Fruit fly (Drosophila melanogaster) whole organism, embryonic: ENCODE results near the gene Trm7-34.

Source experiments
- Abd-B ChIP-seq: fragments of 200-800 bp; sonication (Bioruptor generic); optimal IDR thresholded peaks from 2 replicates; lab custom pipeline; 2018; ENCODE audit warnings: missing biosample characterization, mild to moderate bottlenecking, missing genetic modification characterization, moderate library complexity
- CG10209 ChIP-seq: fragments of 200-800 bp; sonication (Bioruptor generic); optimal IDR thresholded peaks from 3 replicates; lab custom pipeline; 2017; ENCODE audit warnings: missing biosample characterization, mild to moderate bottlenecking, missing genetic modification characterization, missing genetic modification reagents
- CG10431 ChIP-seq: fragments of 200-800 bp; sonication (Bioruptor generic); optimal IDR thresholded peaks from 3 replicates; lab custom pipeline; 2018; ENCODE audit warnings: missing biosample characterization, mild to moderate bottlenecking, missing genetic modification characterization
- CG10462 ChIP-seq: fragments of 200-800 bp; sonication (Bioruptor generic); optimal IDR thresholded peaks from 2 replicates; lab custom pipeline; 2016; ENCODE audit warnings: missing biosample characterization, missing genetic modification characterization
- CG11504 ChIP-seq: fragments of 200-800 bp; sonication (Bioruptor generic); optimal IDR thresholded peaks from 3 replicates; lab custom pipeline; 2019; ENCODE audit warnings: missing biosample characterization, mild to moderate bottlenecking, missing genetic modification characterization, moderate library complexity
- CG11560 ChIP-seq: fragments of 200-800 bp; sonication (Bioruptor generic); IDR thresholded peaks from 3 replicates; pipeline ENCODE4 v1.3.6; 2022; ENCODE audit warnings: missing biosample characterization, missing genetic modification characterization
- CG12391 ChIP-seq: fragments of 200-800 bp; sonication (Bioruptor generic); optimal IDR thresholded peaks from 3 replicates; lab custom pipeline; 2018; ENCODE audit warnings: missing biosample characterization, mild to moderate bottlenecking, missing genetic modification characterization, moderate library complexity
- CG12659 ChIP-seq: fragments of 200-800 bp; sonication (Bioruptor generic); optimal IDR thresholded peaks from 3 replicates; lab custom pipeline; 2017; ENCODE audit warnings: mild to moderate bottlenecking, missing biosample characterization, missing genetic modification reagents, missing genetic modification characterization
- CG13424 ChIP-seq: fragments of 200-800 bp; sonication (Bioruptor generic); optimal IDR thresholded peaks from 2 replicates; lab custom pipeline; 2019; ENCODE audit warnings: missing biosample characterization, mild to moderate bottlenecking, missing genetic modification characterization, moderate library complexity
- CG1529 ChIP-seq: fragments of 200-800 bp; sonication (Bioruptor generic); optimal IDR thresholded peaks from 3 replicates; lab custom pipeline; 2018; ENCODE audit warnings: missing biosample characterization, missing genetic modification characterization
- CG17328 ChIP-seq: fragments of 200-800 bp; sonication (Bioruptor generic); IDR thresholded peaks from 2 replicates; pipeline ENCODE4 v1.3.6; 2022; ENCODE audit warnings: missing biosample characterization, missing genetic modification characterization
- CG17612 ChIP-seq: fragments of 200-800 bp; sonication (Bioruptor generic); IDR thresholded peaks from 2 replicates; pipeline ENCODE4 v1.3.6; 2022; ENCODE audit warnings: missing biosample characterization, missing genetic modification characterization
- CG17802 ChIP-seq: fragments of 200-800 bp; sonication (Bioruptor generic); optimal IDR thresholded peaks from 2 replicates; lab custom pipeline; 2018; ENCODE audit warnings: missing biosample characterization, mild to moderate bottlenecking, missing genetic modification characterization, moderate library complexity
- CG2129 ChIP-seq: fragments of 200-800 bp; sonication (Bioruptor generic); IDR thresholded peaks from 2 replicates; pipeline ENCODE4 v1.3.6; 2022; ENCODE audit warnings: missing biosample characterization, missing genetic modification characterization; ENCODE audit not compliant: partially characterized antibody
- CG30020 ChIP-seq: fragments of 200-800 bp; optimal IDR thresholded peaks from 2 replicates; lab custom pipeline; 2019; ENCODE audit warnings: missing biosample characterization, mild to moderate bottlenecking, missing genetic modification characterization, moderate library complexity
- CG31365 ChIP-seq: fragments of 200-800 bp; sonication (Bioruptor generic); optimal IDR thresholded peaks from 2 replicates; lab custom pipeline; 2018; ENCODE audit warnings: missing biosample characterization, mild to moderate bottlenecking, missing genetic modification characterization
- CG33213 ChIP-seq: fragments of 200-800 bp; sonication (Bioruptor generic); optimal IDR thresholded peaks from 3 replicates; lab custom pipeline; 2016; ENCODE audit warnings: missing biosample characterization, missing genetic modification characterization
- CG34422 ChIP-seq: fragments of 200-800 bp; sonication (Bioruptor generic); IDR thresholded peaks from 3 replicates; pipeline ENCODE4 v1.3.6; 2022; ENCODE audit warnings: missing biosample characterization, missing genetic modification characterization
- CG4404 ChIP-seq: fragments of 200-800 bp; sonication (Bioruptor generic); IDR thresholded peaks from 2 replicates; pipeline ENCODE4 v1.3.6; 2022; ENCODE audit warnings: missing biosample characterization, missing genetic modification characterization
- CG6765 ChIP-seq: fragments of 200-800 bp; sonication (Bioruptor generic); optimal IDR thresholded peaks from 3 replicates; lab custom pipeline; 2017; ENCODE audit warnings: missing biosample characterization, mild to moderate bottlenecking, missing genetic modification characterization
- CG8924 ChIP-seq: fragments of 200-800 bp; optimal IDR thresholded peaks from 3 replicates; lab custom pipeline; 2019; ENCODE audit warnings: missing biosample characterization, mild to moderate bottlenecking, missing genetic modification characterization, moderate library complexity
- CG9817 ChIP-seq: fragments of 200-800 bp; sonication (Bioruptor generic); optimal IDR thresholded peaks from 2 replicates; lab custom pipeline; 2018; ENCODE audit warnings: missing biosample characterization, mild to moderate bottlenecking, missing genetic modification characterization, moderate library complexity
- Deaf1 ChIP-seq: fragments of 200-800 bp; optimal IDR thresholded peaks from 3 replicates; lab custom pipeline; 2019; ENCODE audit warnings: missing biosample characterization, mild to moderate bottlenecking, missing genetic modification characterization, moderate library complexity
- HHEX ChIP-seq: fragments of 200-800 bp; sonication (Bioruptor generic); optimal IDR thresholded peaks from 3 replicates; lab custom pipeline; 2017; ENCODE audit warnings: missing biosample characterization, mild to moderate bottlenecking, missing genetic modification characterization, missing genetic modification reagents
- HLH3B ChIP-seq: fragments of 200-800 bp; sonication (Bioruptor generic); IDR thresholded peaks from 2 replicates; pipeline ENCODE4 v1.3.6; 2022; ENCODE audit warnings: missing biosample characterization, missing genetic modification characterization
- Hr39 ChIP-seq: fragments of >200 bp; optimal IDR thresholded peaks from 2 replicates; lab custom pipeline; 2017
- NfI ChIP-seq: fragments of 200-800 bp; sonication (Bioruptor generic); optimal IDR thresholded peaks from 3 replicates; lab custom pipeline; 2018; ENCODE audit warnings: missing biosample characterization, mild to moderate bottlenecking, missing genetic modification characterization, moderate library complexity
- Optix ChIP-seq: fragments of 200-800 bp; sonication (Bioruptor generic); IDR thresholded peaks from 3 replicates; pipeline ENCODE4 v1.3.6; 2022; ENCODE audit warnings: missing biosample characterization, missing genetic modification characterization
- Trl ChIP-seq, 3 experiments: fragments of >200 bp in 2 of 3; fragments of 200-800 bp in 1 of 3; sonication (Bioruptor generic) in 1 of 3; optimal IDR thresholded peaks; 2 replicates in 1 of 3; 3 replicates in 2 of 3; lab custom pipeline; 2016 to 2017; ENCODE audit warnings: missing biosample characterization in 1 of 3, missing genetic modification characterization in 1 of 3
- abd-A ChIP-seq: fragments of 200-800 bp; sonication (Bioruptor generic); optimal IDR thresholded peaks from 3 replicates; lab custom pipeline; 2019; ENCODE audit warnings: missing biosample characterization, mild to moderate bottlenecking, missing genetic modification characterization, moderate library complexity
- caup ChIP-seq: fragments of 200-800 bp; sonication (Bioruptor generic); optimal IDR thresholded peaks from 3 replicates; lab custom pipeline; 2017; ENCODE audit warnings: missing biosample characterization, mild to moderate bottlenecking, missing genetic modification characterization, moderate library complexity; ENCODE audit not compliant: severe bottlenecking
- cg ChIP-seq: fragments of 200-800 bp; sonication (Bioruptor generic); optimal IDR thresholded peaks from 3 replicates; lab custom pipeline; 2019; ENCODE audit warnings: missing biosample characterization, mild to moderate bottlenecking, missing genetic modification characterization, moderate library complexity
- ci ChIP-seq: fragments of 200-800 bp; sonication (Bioruptor generic); IDR thresholded peaks from 3 replicates; pipeline ENCODE4 v1.3.6; 2022; ENCODE audit warnings: missing biosample characterization, missing genetic modification characterization
- ewg ChIP-seq: fragments of 200-800 bp; sonication (Bioruptor generic); optimal IDR thresholded peaks from 3 replicates; lab custom pipeline; 2017; ENCODE audit warnings: mild to moderate bottlenecking, missing biosample characterization, missing genetic modification reagents, missing genetic modification characterization
- fd3F ChIP-seq: fragments of 200-800 bp; sonication (Bioruptor generic); optimal IDR thresholded peaks from 2 replicates; lab custom pipeline; 2018; ENCODE audit warnings: missing biosample characterization, mild to moderate bottlenecking, missing genetic modification characterization, moderate library complexity
- h ChIP-seq: fragments of >200 bp; optimal IDR thresholded peaks from 2 replicates; lab custom pipeline; 2017
- insv ChIP-seq, 2 experiments: fragments of 200-800 bp; sonication (Bioruptor generic); optimal IDR thresholded peaks; 3 replicates each; lab custom pipeline; 2016 to 2018; ENCODE audit warnings: missing biosample characterization in 2 of 2, missing genetic modification characterization in 2 of 2
- nmo ChIP-seq: fragments of 200-800 bp; sonication (Bioruptor generic); optimal IDR thresholded peaks from 2 replicates; lab custom pipeline; 2018; ENCODE audit warnings: missing biosample characterization, mild to moderate bottlenecking, missing genetic modification characterization, moderate library complexity
- pb ChIP-seq: fragments of 200-800 bp; sonication (Bioruptor generic); optimal IDR thresholded peaks from 3 replicates; lab custom pipeline; 2016; ENCODE audit warnings: missing biosample characterization, missing genetic modification characterization
- peb ChIP-seq: fragments of 200-800 bp; sonication (Bioruptor generic); IDR thresholded peaks from 2 replicates; pipeline ENCODE4 v1.3.6; 2022; ENCODE audit warnings: missing biosample characterization, missing genetic modification characterization
- prd ChIP-seq, 3 experiments: fragments of >200 bp in 2 of 3; fragments of 200-800 bp in 1 of 3; sonication (Bioruptor generic) in 1 of 3; optimal IDR thresholded peaks in 2 of 3; IDR thresholded peaks in 1 of 3; 2 replicates in 2 of 3; 3 replicates in 1 of 3; pipeline versions ENCODE4 v1.3.6 to Lab custom; 2017 to 2022; ENCODE audit warnings: missing biosample characterization in 1 of 3, missing genetic modification characterization in 1 of 3
- ranshi ChIP-seq: fragments of 200-800 bp; sonication (Bioruptor generic); IDR thresholded peaks from 2 replicates; pipeline ENCODE4 v1.3.6; 2022; ENCODE audit warnings: missing biosample characterization, missing genetic modification characterization
- seq ChIP-seq: fragments of 200-800 bp; sonication (Bioruptor generic); IDR thresholded peaks from 2 replicates; pipeline ENCODE4 v1.3.6; 2022; ENCODE audit warnings: missing biosample characterization, missing genetic modification characterization
- sisA ChIP-seq: fragments of 200-800 bp; sonication (Bioruptor generic); IDR thresholded peaks from 2 replicates; pipeline ENCODE4 v1.3.6; 2022; ENCODE audit warnings: missing biosample characterization, missing genetic modification characterization
- so ChIP-seq: fragments of 200-800 bp; sonication (Bioruptor generic); IDR thresholded peaks from 3 replicates; pipeline ENCODE4 v1.3.6; 2022; ENCODE audit warnings: missing biosample characterization, missing genetic modification characterization
- sqz ChIP-seq: fragments of 200-800 bp; sonication (Bioruptor generic); optimal IDR thresholded peaks from 3 replicates; lab custom pipeline; 2018; ENCODE audit warnings: missing biosample characterization, mild to moderate bottlenecking, missing genetic modification characterization
- stwl ChIP-seq: fragments of 200-800 bp; sonication (Bioruptor generic); optimal IDR thresholded peaks from 3 replicates; lab custom pipeline; 2018; ENCODE audit warnings: missing biosample characterization, mild to moderate bottlenecking, missing genetic modification characterization, moderate library complexity
- tx ChIP-seq: fragments of 200-800 bp; sonication (Bioruptor generic); optimal IDR thresholded peaks from 2 replicates; lab custom pipeline; 2016; ENCODE audit warnings: missing biosample characterization, missing genetic modification characterization
- yki ChIP-seq: fragments of >200 bp; optimal IDR thresholded peaks from 3 replicates; lab custom pipeline; 2018

The Trm7-34 gene

DNA sequence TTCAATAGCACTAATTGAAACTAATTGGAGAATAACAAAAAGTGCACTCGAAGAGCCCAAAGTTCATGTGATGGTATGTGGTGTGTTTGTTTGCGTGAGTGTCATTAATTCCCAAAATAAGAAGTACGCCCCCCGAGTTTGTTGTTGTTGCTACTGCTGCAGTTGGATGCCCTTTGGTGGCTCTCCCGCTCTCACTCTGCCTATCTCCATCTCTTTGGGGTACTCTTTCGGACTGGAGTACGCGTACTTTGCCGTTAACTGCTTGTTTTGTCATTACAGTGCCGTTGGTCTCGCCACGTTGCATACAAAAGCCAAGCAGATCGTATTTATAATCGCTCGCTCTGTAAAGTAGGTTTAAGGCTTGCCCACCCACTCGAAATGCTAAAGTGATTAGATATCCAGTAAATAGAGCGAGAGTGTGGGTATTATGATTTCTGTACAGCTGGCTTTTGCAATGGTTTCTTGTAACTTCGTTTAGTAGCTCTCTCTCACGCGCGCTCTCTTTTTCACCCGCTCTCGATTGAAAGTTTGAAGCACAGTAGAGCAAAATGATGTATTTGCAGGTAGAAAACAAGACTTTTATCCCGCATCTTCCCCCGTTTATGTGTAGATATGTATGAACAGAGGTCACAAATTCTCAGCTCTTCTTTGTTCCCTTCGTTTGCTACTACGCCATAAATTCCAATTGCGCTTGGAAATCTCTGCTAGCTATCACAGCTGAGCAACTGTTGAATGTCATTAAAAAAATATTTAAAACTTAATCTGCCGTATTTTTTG is 21.5 kb downstream of the Trm7-34 start (continued):
- TF ChIP-seq pb (GFP tag; lab: Kevin White, UChicago) (no peak), CG1529 (peak; percentile 32), ewg (GFP tag; lab: Kevin White, UChicago) (peak; percentile 14), yki (lab: Kevin White, UChicago) (no peak), peb (GFP tag; lab: Robert Waterston, UW) (no peak), CG13424 (tag; lab: Kevin White, UChicago) (peak; percentile 45), HLH3B (GFP tag; lab: Robert Waterston, UW) (no peak), Abd-B (GFP tag; lab: Kevin White, UChicago) (peak; percentile 39), seq (peak; percentile 38; the same call in 1 of the 2 replicates), CG6765 (GFP tag; lab: Kevin White, UChicago) (peak; percentile 11), CG12391 (tag; lab: Kevin White, UChicago) (peak; percentile 38), ci (no peak), fd3F (no peak), nmo (GFP tag; lab: Kevin White, UChicago) (peak; percentile 31), stwl (no peak), abd-A (tag; lab: Kevin White, UChicago) (no peak), CG10431 (GFP tag; lab: Kevin White, UChicago) (no peak), NfI (GFP tag; lab: Kevin White, UChicago) (peak; percentile 41), prd (optimal IDR thresholded peaks at IDR 0.05; lab: Kevin White, UChicago) (no peak), prd (GFP tag; IDR thresholded peaks at IDR 0.05; lab: Robert Waterston, UW) (peak; percentile 32; the same call in 1 of the 3 replicates), Hr39 (lab: Kevin White, UChicago) (no peak), CG10462 (GFP tag; lab: Kevin White, UChicago) (peak; percentile 9), CG17802 (tag; lab: Kevin White, UChicago) (no peak), CG4404 (GFP tag; lab: Robert Waterston, UW) (no peak), insv (GFP tag; optimal IDR thresholded peaks at IDR 0.05; lab: Kevin White, UChicago) (no peak), caup (GFP tag; lab: Kevin White, UChicago) (no peak), CG12659 (GFP tag; lab: Kevin White, UChicago) (peak; percentile 45), CG11560 (tag; lab: Robert Waterston, UW) (no peak), sqz (GFP tag; lab: Kevin White, UChicago) (peak; percentile 56), so (GFP tag; lab: Robert Waterston, UW) (peak; percentile 51; the same call in 1 of the 3 replicates), CG11504 (tag; lab: Kevin White, UChicago) (peak; percentile 60), h (lab: Kevin White, UChicago) (no peak), CG17328 (GFP tag; lab: Robert Waterston, UW) (no peak), Trl (optimal IDR thresholded peaks at IDR 0.05; lab: Kevin White, UChicago) (peak; percentile 75), Trl (GFP tag; optimal IDR thresholded peaks at IDR 0.05; lab: Kevin White, UChicago) (no peak), CG34422 (GFP tag; lab: Robert Waterston, UW) (0 out of 3 replicates have a peak, but pooled peaks have one; percentile 7), CG8924 (peak; percentile 5), CG9817 (tag; lab: Kevin White, UChicago) (peak; percentile 15), cg (GFP tag; lab: Kevin White, UChicago) (no peak), CG30020 (tag; lab: Kevin White, UChicago) (no peak), CG33213 (GFP tag; lab: Kevin White, UChicago) (no peak), CG10209 (GFP tag; lab: Kevin White, UChicago) (peak; percentile 13), tx (no peak), CG31365 (tag; lab: Kevin White, UChicago) (peak; percentile 79), Deaf1 (tag; lab: Kevin White, UChicago) (no peak), CG17612 (GFP tag; lab: Robert Waterston, UW) (no peak), sisA (GFP tag; lab: Robert Waterston, UW) (no peak), ranshi (GFP tag; lab: Robert Waterston, UW) (no peak), HHEX (GFP tag; lab: Kevin White, UChicago) (peak; percentile 47), CG2129 (GFP tag; lab: Robert Waterston, UW) (no peak), Optix (GFP tag; lab: Robert Waterston, UW) (0 out of 3 replicates have a peak, but pooled peaks have one; percentile 38)
